Worm (Caenorhabditis elegans) whole organism, L1 larva: ENCODE data around the gene cwn-2.

ENCODE experiments used
- aly-2 ChIP-seq: fragments of 150-350 bp; optimal IDR thresholded peaks from 2 replicates; lab custom pipeline; 2014; ENCODE audit warnings: missing biosample characterization, missing genetic modification characterization
- lsy-2 ChIP-seq, 2 experiments: fragments of 150-350 bp; optimal IDR thresholded peaks; 2 replicates each; lab custom pipeline; 2014; ENCODE audit warnings: missing biosample characterization in 2 of 2, missing genetic modification characterization in 2 of 2
- unc-86 ChIP-seq: sonication (generic microtip); optimal IDR thresholded peaks from 2 replicates; lab custom pipeline; 2016; ENCODE audit warnings: missing genetic modification characterization, missing compliant biosample characterization

- no peak for TF ChIP-seq aly-2 (tag; lab: Kevin White, UChicago)
- TF ChIP-seq lsy-2 (tag; optimal IDR thresholded peaks at IDR 0.05; lab: Kevin White, UChicago): no peak
- no peak for TF ChIP-seq unc-86 (tag; lab: Kevin White, UChicago)
Observed at ce11 chrIV:10042881-10043280, 24.7 kb upstream of the cwn-2 start, which contains the start of gene frk-1.
